Worm (Caenorhabditis elegans): ENCODE measurements around the gene Y75B8A.18.

ce11 chrIII:12188236-12188635, 37.8 kb downstream of the Y75B8A.18 start:
- TF ChIP-seq F13C5.2 (tag; optimal IDR thresholded peaks at IDR 0.05) (no peak), ceh-13 (GFP tag; optimal IDR thresholded peaks at IDR 0.05) (no peak), ama-1 (optimal IDR thresholded peaks at IDR 0.05) (no peak), tra-4 (tag; optimal IDR thresholded peaks at IDR 0.05) (no peak), hnd-1 (tag; optimal IDR thresholded peaks at IDR 0.05) (no peak), scrt-1 (GFP tag; IDR thresholded peaks at IDR 0.05) (no peak), flt-1 (GFP tag; IDR thresholded peaks at IDR 0.05) (no peak), hmbx-1 (tag; optimal IDR thresholded peaks at IDR 0.05) (no peak), B0310.2 (tag; optimal IDR thresholded peaks at IDR 0.05) (no peak), sea-1 (GFP tag; conservative IDR thresholded peaks at IDR 0.05) (no peak)

Data from whole organism, early embryonic.